Worm (Caenorhabditis elegans) whole organism, L2 larva: ENCODE data around the gene clec-260.

Source experiments
- F13H6.1 ChIP-seq: sonication (generic microtip); optimal IDR thresholded peaks from 2 replicates; lab custom pipeline; 2016; ENCODE audit warnings: missing genetic modification characterization, missing compliant biosample characterization
- R02D3.7 ChIP-seq: fragments of 150-350 bp; optimal IDR thresholded peaks from 2 replicates; lab custom pipeline; 2014; ENCODE audit warnings: missing biosample characterization, missing genetic modification characterization
- ZK546.5 ChIP-seq: sonication (generic microtip); optimal IDR thresholded peaks from 2 replicates; lab custom pipeline; 2017; ENCODE audit warnings: missing biosample characterization, missing genetic modification characterization
- alr-1 ChIP-seq: fragments of 150-350 bp; optimal IDR thresholded peaks from 2 replicates; lab custom pipeline; 2014; ENCODE audit warnings: missing biosample characterization, missing genetic modification characterization
- aly-2 ChIP-seq: fragments of 150-350 bp; optimal IDR thresholded peaks from 2 replicates; lab custom pipeline; 2014; ENCODE audit warnings: missing biosample characterization, missing genetic modification characterization
- ama-1 ChIP-seq: fragments of 150-350 bp; optimal IDR thresholded peaks from 2 replicates; lab custom pipeline; 2018; ENCODE audit warnings: inconsistent platforms
- blmp-1 ChIP-seq: sonication (generic microtip); optimal IDR thresholded peaks from 2 replicates; lab custom pipeline; 2017; ENCODE audit warnings: missing genetic modification characterization, mild to moderate bottlenecking, missing compliant biosample characterization, antibody characterized with exemption, moderate library complexity; ENCODE audit not compliant: insufficient read depth
- ceh-16 ChIP-seq: fragments of 150-350 bp; optimal IDR thresholded peaks from 2 replicates; lab custom pipeline; 2014; ENCODE audit warnings: missing biosample characterization, missing genetic modification characterization
- ceh-82 ChIP-seq: fragments of 150-350 bp; optimal IDR thresholded peaks from 2 replicates; lab custom pipeline; 2014; ENCODE audit warnings: missing biosample characterization, missing genetic modification characterization
- crh-2 ChIP-seq: sonication (generic microtip); optimal IDR thresholded peaks from 2 replicates; lab custom pipeline; 2017; ENCODE audit warnings: missing biosample characterization, missing genetic modification characterization
- egl-27 ChIP-seq: sonication (generic microtip); optimal IDR thresholded peaks from 3 replicates; lab custom pipeline; 2017; ENCODE audit warnings: missing biosample characterization, missing genetic modification reagents, missing genetic modification characterization
- elt-1 ChIP-seq: fragments of 150-350 bp; optimal IDR thresholded peaks from 2 replicates; lab custom pipeline; 2014; ENCODE audit warnings: missing biosample characterization, missing genetic modification characterization
- fos-1 ChIP-seq: fragments of 150-350 bp; optimal IDR thresholded peaks from 2 replicates; lab custom pipeline; 2014; ENCODE audit warnings: missing biosample characterization, missing genetic modification characterization
- gmeb-1 ChIP-seq: fragments of 150-350 bp; optimal IDR thresholded peaks from 2 replicates; lab custom pipeline; 2014; ENCODE audit warnings: missing biosample characterization, missing genetic modification characterization
- lin-11 ChIP-seq: fragments of 150-350 bp; sonication (generic microtip); optimal IDR thresholded peaks from 2 replicates; lab custom pipeline; 2014; ENCODE audit warnings: missing biosample characterization, missing genetic modification characterization, inconsistent platforms, mixed read lengths
- lin-13 ChIP-seq: fragments of 150-350 bp; optimal IDR thresholded peaks from 2 replicates; lab custom pipeline; 2014; ENCODE audit warnings: missing biosample characterization, missing genetic modification reagents, missing genetic modification characterization
- lin-39 ChIP-seq: fragments of 150-350 bp; optimal IDR thresholded peaks from 2 replicates; lab custom pipeline; 2014; ENCODE audit warnings: missing biosample characterization, missing genetic modification reagents, missing genetic modification characterization
- mab-5 ChIP-seq: fragments of 150-350 bp; optimal IDR thresholded peaks from 2 replicates; lab custom pipeline; 2014; ENCODE audit warnings: missing biosample characterization, missing genetic modification characterization
- mbf-1 ChIP-seq: sonication (generic microtip); optimal IDR thresholded peaks from 2 replicates; lab custom pipeline; 2017; ENCODE audit warnings: missing biosample characterization, missing genetic modification characterization
- mdl-1 ChIP-seq, 2 experiments: fragments of 150-350 bp in 1 of 2; sonication (generic microtip) in 1 of 2; optimal IDR thresholded peaks; 2 replicates each; lab custom pipeline; 2017; ENCODE audit warnings: missing biosample characterization in 2 of 2, missing genetic modification characterization in 2 of 2
- nhr-11 ChIP-seq: fragments of 150-350 bp; optimal IDR thresholded peaks from 2 replicates; lab custom pipeline; 2014; ENCODE audit warnings: missing biosample characterization, missing genetic modification characterization
- nhr-12 ChIP-seq: fragments of 150-350 bp; optimal IDR thresholded peaks from 2 replicates; lab custom pipeline; 2014; ENCODE audit warnings: missing biosample characterization, missing genetic modification characterization
- nhr-23 ChIP-seq: fragments of 150-350 bp; optimal IDR thresholded peaks from 2 replicates; lab custom pipeline; 2014; ENCODE audit warnings: missing biosample characterization, missing genetic modification reagents, missing genetic modification characterization
- nhr-237 ChIP-seq: fragments of 150-350 bp; optimal IDR thresholded peaks from 2 replicates; lab custom pipeline; 2014; ENCODE audit warnings: missing biosample characterization, missing genetic modification characterization
- nhr-25 ChIP-seq: fragments of 150-350 bp; sonication (generic microtip); optimal IDR thresholded peaks from 3 replicates; lab custom pipeline; 2014; ENCODE audit warnings: missing biosample characterization, missing genetic modification characterization
- nhr-6 ChIP-seq: fragments of 150-350 bp; optimal IDR thresholded peaks from 2 replicates; lab custom pipeline; 2014; ENCODE audit warnings: missing biosample characterization, missing genetic modification characterization
- nhr-77 ChIP-seq: fragments of 150-350 bp; optimal IDR thresholded peaks from 2 replicates; lab custom pipeline; 2014; ENCODE audit warnings: missing biosample characterization, missing genetic modification characterization
- peb-1 ChIP-seq: fragments of 150-350 bp; optimal IDR thresholded peaks from 2 replicates; lab custom pipeline; 2014; ENCODE audit warnings: missing biosample characterization, missing genetic modification characterization
- sem-4 ChIP-seq: fragments of 150-350 bp; optimal IDR thresholded peaks from 2 replicates; lab custom pipeline; 2014; ENCODE audit warnings: missing biosample characterization, missing genetic modification reagents, missing genetic modification characterization
- sma-9 ChIP-seq, 2 experiments: fragments of 150-350 bp in 1 of 2; sonication (generic microtip) in 1 of 2; optimal IDR thresholded peaks; 2 replicates each; lab custom pipeline; 2014 to 2016; ENCODE audit warnings: missing genetic modification characterization in 2 of 2, mild to moderate bottlenecking in 1 of 2, missing biosample characterization in 1 of 2, missing compliant biosample characterization in 1 of 2, missing genetic modification reagents in 1 of 2, moderate library complexity in 1 of 2
- snpc-4 ChIP-seq: fragments of 150-350 bp; optimal IDR thresholded peaks from 2 replicates; lab custom pipeline; 2014; ENCODE audit warnings: missing biosample characterization, missing genetic modification characterization
- unc-39 ChIP-seq: fragments of 150-350 bp; optimal IDR thresholded peaks from 2 replicates; lab custom pipeline; 2014; ENCODE audit warnings: missing biosample characterization, missing genetic modification characterization
- unc-55 ChIP-seq: fragments of 150-350 bp; sonication (generic microtip); optimal IDR thresholded peaks from 3 replicates; lab custom pipeline; 2014; ENCODE audit warnings: missing biosample characterization, missing genetic modification reagents, missing genetic modification characterization
- unc-62 ChIP-seq: fragments of 150-350 bp; optimal IDR thresholded peaks from 2 replicates; lab custom pipeline; 2014; ENCODE audit warnings: missing biosample characterization, missing genetic modification reagents, missing genetic modification characterization
- ztf-1 ChIP-seq: fragments of 200-800 bp; sonication (Bioruptor generic); conservative IDR thresholded peaks from 2 replicates; pipeline ENCODE4 v1.3.6; 2022; ENCODE audit warnings: missing genetic modification characterization, missing compliant biosample characterization
- ztf-11 ChIP-seq: sonication (generic microtip); optimal IDR thresholded peaks from 2 replicates; lab custom pipeline; 2017; ENCODE audit warnings: missing biosample characterization, missing genetic modification characterization
- ztf-4 ChIP-seq: fragments of 150-350 bp; optimal IDR thresholded peaks from 2 replicates; lab custom pipeline; 2014; ENCODE audit warnings: missing biosample characterization, missing genetic modification characterization

clec-260 gene

DNA sequence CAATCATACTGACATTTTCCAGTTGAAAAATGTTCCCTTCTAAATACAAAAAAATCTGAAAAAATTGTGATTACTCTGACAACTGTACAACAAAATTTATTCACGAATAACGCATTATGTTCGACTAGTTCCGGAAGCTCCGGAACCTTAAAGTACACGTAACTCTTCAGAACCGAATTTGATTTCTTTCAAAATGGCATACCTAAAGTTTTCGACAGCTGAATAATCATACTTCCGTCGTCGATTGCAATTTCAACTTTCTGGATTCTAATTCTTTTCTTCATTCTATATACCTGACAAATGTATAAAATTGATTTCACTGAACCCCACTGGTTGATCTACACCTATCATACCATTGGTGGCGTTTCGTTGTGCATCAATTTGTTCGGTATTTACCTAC is 1.6 kb upstream of the clec-260 start, which contains the start of gene sri-67:
TSS of gene sri-67 (plus strand) at position 301 of the 400 bp plus-strand sequence.
- TF ChIP-seq alr-1 (tag; lab: Kevin White, UChicago) (no peak), nhr-6 (tag; lab: Kevin White, UChicago) (no peak), lin-13 (GFP tag; lab: Kevin White, UChicago) (no peak), mab-5 (tag; lab: Kevin White, UChicago) (no peak), unc-39 (tag; lab: Kevin White, UChicago) (no peak), peb-1 (tag; lab: Kevin White, UChicago) (no peak), blmp-1 (tag; lab: Kevin White, UChicago) (no peak), ztf-4 (tag; lab: Kevin White, UChicago) (no peak), lin-39 (tag; lab: Kevin White, UChicago) (no peak), nhr-12 (tag; lab: Kevin White, UChicago) (no peak), ama-1 (lab: Kevin White, UChicago) (no peak), nhr-237 (no peak)

- no peak for TF ChIP-seq alr-1 (tag; lab: Kevin White, UChicago)
- no peak for TF ChIP-seq blmp-1 (tag; lab: Kevin White, UChicago)
- TF ChIP-seq unc-55: no peak
- no peak for TF ChIP-seq ceh-16 (tag; lab: Kevin White, UChicago)
- no peak for TF ChIP-seq unc-62 (GFP tag; lab: Kevin White, UChicago)
- no peak for TF ChIP-seq sem-4
- no peak for TF ChIP-seq nhr-25 (tag; lab: Kevin White, UChicago)
- no peak for TF ChIP-seq ztf-4 (tag; lab: Kevin White, UChicago)
- no peak for TF ChIP-seq R02D3.7
- no peak for TF ChIP-seq unc-39 (tag; lab: Kevin White, UChicago)
- TF ChIP-seq ztf-1 (GFP tag; lab: Robert Waterston, UW): no peak
- no peak for TF ChIP-seq mab-5 (tag; lab: Kevin White, UChicago)
- TF ChIP-seq snpc-4 (tag; lab: Kevin White, UChicago): no peak
- TF ChIP-seq egl-27 (tag; lab: Kevin White, UChicago): no peak
- TF ChIP-seq nhr-12 (tag; lab: Kevin White, UChicago): no peak
- TF ChIP-seq mdl-1 (tag; optimal IDR thresholded peaks at IDR 0.05; lab: Kevin White, UChicago): no peak
- TF ChIP-seq aly-2 (tag; lab: Kevin White, UChicago): no peak
- no peak for TF ChIP-seq lin-39 (tag; lab: Kevin White, UChicago)
- no peak for TF ChIP-seq crh-2 (tag; lab: Kevin White, UChicago)
- no peak for TF ChIP-seq nhr-77 (tag; lab: Kevin White, UChicago)
Measured at ce11 chrV:19986788-19987187, 675 bp upstream of the clec-260 start.

DNA sequence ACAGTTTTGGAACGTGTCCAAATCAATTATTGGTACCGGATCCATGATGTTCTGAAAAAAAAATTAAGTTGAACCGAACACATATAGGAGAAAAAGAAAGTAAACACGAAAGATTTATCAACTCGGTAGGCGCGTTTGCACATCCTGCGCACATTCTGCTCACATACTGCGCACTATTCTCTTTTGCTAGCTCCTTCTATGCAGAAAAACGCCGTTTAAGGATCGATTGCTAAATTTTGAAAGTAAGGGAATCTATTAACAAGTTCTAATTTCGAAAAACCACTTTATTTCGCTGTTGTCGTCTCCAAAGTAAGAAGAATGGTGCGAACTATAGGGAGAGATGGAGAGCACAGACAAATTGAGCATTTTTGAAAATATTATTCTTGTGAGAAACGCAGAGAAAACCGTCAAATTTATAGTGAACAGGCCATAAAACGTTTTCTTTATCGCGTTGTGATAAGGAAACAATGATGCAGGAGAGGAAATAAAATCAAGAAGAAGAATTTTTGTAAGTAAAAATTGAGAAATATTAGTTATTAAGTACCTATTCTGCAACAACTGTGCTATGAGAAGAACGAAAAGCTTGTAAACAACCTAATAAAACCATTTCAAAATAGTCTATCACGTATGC is 4.2 kb downstream of the clec-260 start, which contains the start of gene Y60A3A.24:
TSS of gene Y60A3A.24 (minus strand) at position 51 of the 631 bp plus-strand sequence.
- TF ChIP-seq ztf-11 (tag; lab: Kevin White, UChicago): no peak
- TF ChIP-seq blmp-1 (tag; lab: Kevin White, UChicago): no peak
- TF ChIP-seq nhr-23 (tag; lab: Kevin White, UChicago): no peak
- no peak for TF ChIP-seq elt-1
- no peak for TF ChIP-seq nhr-11
- TF ChIP-seq crh-2 (tag; lab: Kevin White, UChicago): peak; percentile 24
- no peak for TF ChIP-seq unc-62 (GFP tag; lab: Kevin White, UChicago)
- TF ChIP-seq F13H6.1 (tag; lab: Kevin White, UChicago): no peak
- no peak for TF ChIP-seq ama-1 (lab: Kevin White, UChicago)
- TF ChIP-seq peb-1 (tag; lab: Kevin White, UChicago): no peak
- no peak for TF ChIP-seq nhr-77 (tag; lab: Kevin White, UChicago)
- no peak for TF ChIP-seq nhr-6 (tag; lab: Kevin White, UChicago)
- no peak for TF ChIP-seq ZK546.5 (tag; lab: Kevin White, UChicago)
- TF ChIP-seq gmeb-1 (tag; lab: Kevin White, UChicago): peak; percentile 25
- TF ChIP-seq mbf-1 (tag; lab: Kevin White, UChicago): no peak
- no peak for TF ChIP-seq sem-4
- TF ChIP-seq lin-11 (tag; lab: Kevin White, UChicago): no peak
- no peak for TF ChIP-seq nhr-25 (tag; lab: Kevin White, UChicago)
- peak; percentile 80 for TF ChIP-seq fos-1
- no peak for TF ChIP-seq nhr-237
- TF ChIP-seq ceh-82: no peak
- no peak for TF ChIP-seq sma-9 (GFP tag; optimal IDR thresholded peaks at IDR 0.05; lab: Kevin White, UChicago)
- TF ChIP-seq sma-9 (tag; optimal IDR thresholded peaks at IDR 0.05; lab: Kevin White, UChicago): no peak
